Fruit fly (Drosophila melanogaster) whole organism, embryonic: Measurements from ENCODE around the gene Wdr33.

ENCODE experiments used
- CG10209 ChIP-seq: fragments of 200-800 bp; sonication (Bioruptor generic); optimal IDR thresholded peaks from 3 replicates; lab custom pipeline; 2017; ENCODE audit warnings: missing biosample characterization, mild to moderate bottlenecking, missing genetic modification characterization, missing genetic modification reagents
- CG10366 ChIP-seq: fragments of 200-800 bp; sonication (Bioruptor generic); IDR thresholded peaks from 2 replicates; pipeline ENCODE4 v1.3.6; 2022; ENCODE audit warnings: missing biosample characterization, missing genetic modification characterization
- CG10979 ChIP-seq: fragments of 200-800 bp; sonication (Bioruptor generic); optimal IDR thresholded peaks from 2 replicates; lab custom pipeline; 2018; ENCODE audit warnings: missing biosample characterization, mild to moderate bottlenecking, missing genetic modification characterization, moderate library complexity
- CG12219 ChIP-seq: fragments of 200-800 bp; sonication (Bioruptor generic); optimal IDR thresholded peaks from 3 replicates; lab custom pipeline; 2018; ENCODE audit warnings: missing biosample characterization, mild to moderate bottlenecking, missing genetic modification characterization
- CG1233 ChIP-seq: fragments of 200-800 bp; sonication (Bioruptor generic); optimal IDR thresholded peaks from 4 replicates; lab custom pipeline; 2018; ENCODE audit warnings: missing biosample characterization, mild to moderate bottlenecking, missing genetic modification characterization
- CG13894 ChIP-seq: fragments of 200-800 bp; sonication (Bioruptor generic); optimal IDR thresholded peaks from 3 replicates; lab custom pipeline; 2018; ENCODE audit warnings: missing biosample characterization, mild to moderate bottlenecking, missing genetic modification characterization, moderate library complexity
- CG14014 ChIP-seq: fragments of 200-800 bp; sonication (Bioruptor generic); IDR thresholded peaks from 2 replicates; pipeline ENCODE4 v1.3.6; 2022; ENCODE audit warnings: missing biosample characterization, missing genetic modification characterization
- CG14667 ChIP-seq: fragments of 200-800 bp; sonication (Bioruptor generic); IDR thresholded peaks from 2 replicates; pipeline ENCODE4 v1.3.6; 2022; ENCODE audit warnings: missing biosample characterization, missing genetic modification characterization
- CG15269 ChIP-seq: fragments of 200-800 bp; sonication (Bioruptor generic); optimal IDR thresholded peaks from 2 replicates; lab custom pipeline; 2018; ENCODE audit warnings: missing biosample characterization, mild to moderate bottlenecking, missing genetic modification characterization, moderate library complexity
- CG15601 ChIP-seq: fragments of 200-800 bp; sonication (Bioruptor generic); optimal IDR thresholded peaks from 3 replicates; lab custom pipeline; 2019; ENCODE audit warnings: missing biosample characterization, mild to moderate bottlenecking, missing genetic modification characterization, moderate library complexity
- CG17802 ChIP-seq: fragments of 200-800 bp; sonication (Bioruptor generic); optimal IDR thresholded peaks from 2 replicates; lab custom pipeline; 2018; ENCODE audit warnings: missing biosample characterization, mild to moderate bottlenecking, missing genetic modification characterization, moderate library complexity
- CG2129 ChIP-seq: fragments of 200-800 bp; sonication (Bioruptor generic); IDR thresholded peaks from 2 replicates; pipeline ENCODE4 v1.3.6; 2022; ENCODE audit warnings: missing biosample characterization, missing genetic modification characterization; ENCODE audit not compliant: partially characterized antibody
- CG34422 ChIP-seq: fragments of 200-800 bp; sonication (Bioruptor generic); IDR thresholded peaks from 3 replicates; pipeline ENCODE4 v1.3.6; 2022; ENCODE audit warnings: missing biosample characterization, missing genetic modification characterization
- CG4424 ChIP-seq: fragments of 200-800 bp; sonication (Bioruptor generic); optimal IDR thresholded peaks from 3 replicates; lab custom pipeline; 2016; ENCODE audit warnings: missing biosample characterization, missing genetic modification characterization
- CG7839 ChIP-seq: fragments of 200-800 bp; sonication (Bioruptor generic); optimal IDR thresholded peaks from 3 replicates; lab custom pipeline; 2018; ENCODE audit warnings: missing biosample characterization, mild to moderate bottlenecking, missing genetic modification characterization, moderate library complexity
- CG8281 ChIP-seq: fragments of 200-800 bp; sonication (Bioruptor generic); optimal IDR thresholded peaks from 2 replicates; lab custom pipeline; 2018; ENCODE audit warnings: missing biosample characterization, mild to moderate bottlenecking, missing genetic modification characterization, moderate library complexity
- CG8944 ChIP-seq: fragments of 200-800 bp; sonication (Bioruptor generic); optimal IDR thresholded peaks from 3 replicates; lab custom pipeline; 2016; ENCODE audit warnings: missing biosample characterization, missing genetic modification characterization
- CG9797 ChIP-seq: fragments of 200-800 bp; sonication (Bioruptor generic); optimal IDR thresholded peaks from 3 replicates; lab custom pipeline; 2018; ENCODE audit warnings: missing biosample characterization, mild to moderate bottlenecking, missing genetic modification characterization
- CoRest ChIP-seq: fragments of 200-800 bp; sonication (Bioruptor generic); optimal IDR thresholded peaks from 3 replicates; lab custom pipeline; 2018; ENCODE audit warnings: missing biosample characterization, mild to moderate bottlenecking, missing genetic modification characterization, moderate library complexity
- D ChIP-seq, 2 experiments: fragments of 200-800 bp in 1 of 2; fragments of >200 bp in 1 of 2; sonication (Bioruptor generic) in 1 of 2; optimal IDR thresholded peaks; 2 replicates in 1 of 2; 3 replicates in 1 of 2; lab custom pipeline; 2017; ENCODE audit warnings: mild to moderate bottlenecking in 1 of 2, missing biosample characterization in 1 of 2, missing genetic modification characterization in 1 of 2, missing genetic modification reagents in 1 of 2
- D19B ChIP-seq: fragments of 200-800 bp; sonication (Bioruptor generic); optimal IDR thresholded peaks from 2 replicates; lab custom pipeline; 2017; ENCODE audit warnings: missing biosample characterization, mild to moderate bottlenecking, missing genetic modification characterization
- Eip74EF ChIP-seq, 2 experiments: fragments of 200-800 bp in 1 of 2; fragments of >200 bp in 1 of 2; sonication (Bioruptor generic) in 1 of 2; optimal IDR thresholded peaks; 2 replicates each; lab custom pipeline; 2017 to 2019; ENCODE audit warnings: missing biosample characterization in 2 of 2, missing genetic modification characterization in 2 of 2, mild to moderate bottlenecking in 1 of 2, moderate library complexity in 1 of 2
- HLH54F ChIP-seq: fragments of 200-800 bp; sonication (Bioruptor generic); optimal IDR thresholded peaks from 3 replicates; lab custom pipeline; 2016; ENCODE audit warnings: missing biosample characterization, missing genetic modification characterization
- Hand ChIP-seq: fragments of 200-800 bp; sonication (Bioruptor generic); optimal IDR thresholded peaks from 2 replicates; lab custom pipeline; 2017; ENCODE audit warnings: mild to moderate bottlenecking, missing biosample characterization, missing genetic modification reagents, missing genetic modification characterization
- Hey ChIP-seq: fragments of 200-800 bp; sonication (Bioruptor generic); optimal IDR thresholded peaks from 3 replicates; lab custom pipeline; 2018; ENCODE audit warnings: missing biosample characterization, mild to moderate bottlenecking, missing genetic modification characterization
- MBD-R2 ChIP-seq: fragments of 200-800 bp; sonication (Bioruptor generic); IDR thresholded peaks from 2 replicates; pipeline ENCODE4 v1.3.6; 2022; ENCODE audit warnings: missing biosample characterization, missing genetic modification characterization
- Max ChIP-seq: fragments of 200-800 bp; sonication (Bioruptor generic); optimal IDR thresholded peaks from 2 replicates; lab custom pipeline; 2016; ENCODE audit warnings: missing biosample characterization, mild to moderate bottlenecking, missing genetic modification characterization
- Pdp1 ChIP-seq, 2 experiments: fragments of 200-800 bp; sonication (Bioruptor generic); optimal IDR thresholded peaks; 3 replicates each; lab custom pipeline; 2016; ENCODE audit warnings: missing biosample characterization in 2 of 2, missing genetic modification characterization in 2 of 2, mild to moderate bottlenecking in 1 of 2, moderate library complexity in 1 of 2
- Ravus ChIP-seq: fragments of 200-800 bp; sonication (Bioruptor generic); IDR thresholded peaks from 2 replicates; pipeline ENCODE4 v1.3.6; 2022; ENCODE audit warnings: missing biosample characterization, missing genetic modification characterization
- Side ChIP-seq: fragments of 200-800 bp; sonication (Bioruptor generic); optimal IDR thresholded peaks from 2 replicates; lab custom pipeline; 2016; ENCODE audit warnings: missing biosample characterization, missing genetic modification characterization
- Sox100B ChIP-seq: fragments of 200-800 bp; sonication (Bioruptor generic); optimal IDR thresholded peaks from 3 replicates; lab custom pipeline; 2018; ENCODE audit warnings: missing biosample characterization, mild to moderate bottlenecking, missing genetic modification characterization
- Sox102F ChIP-seq: fragments of 200-800 bp; sonication (Bioruptor generic); optimal IDR thresholded peaks from 2 replicates; lab custom pipeline; 2018; ENCODE audit warnings: missing biosample characterization, mild to moderate bottlenecking, missing genetic modification characterization, moderate library complexity
- ash1 ChIP-seq: fragments of 200-800 bp; sonication (Bioruptor generic); optimal IDR thresholded peaks from 2 replicates; lab custom pipeline; 2018; ENCODE audit warnings: missing biosample characterization, mild to moderate bottlenecking, missing genetic modification characterization
- ato ChIP-seq: fragments of 200-800 bp; sonication (Bioruptor generic); IDR thresholded peaks from 2 replicates; pipeline ENCODE4 v1.3.6; 2022; ENCODE audit warnings: missing biosample characterization, missing genetic modification characterization; ENCODE audit not compliant: partially characterized antibody
- bsh ChIP-seq, 2 experiments: fragments of 200-800 bp; sonication (Bioruptor generic); optimal IDR thresholded peaks; 2 replicates each; lab custom pipeline; 2017 to 2018; ENCODE audit warnings: mild to moderate bottlenecking in 2 of 2, missing biosample characterization in 2 of 2, missing genetic modification characterization in 2 of 2, moderate library complexity in 1 of 2
- cg ChIP-seq: fragments of 200-800 bp; sonication (Bioruptor generic); optimal IDR thresholded peaks from 3 replicates; lab custom pipeline; 2019; ENCODE audit warnings: missing biosample characterization, mild to moderate bottlenecking, missing genetic modification characterization, moderate library complexity
- crc ChIP-seq: fragments of 200-800 bp; sonication (Bioruptor generic); optimal IDR thresholded peaks from 2 replicates; lab custom pipeline; 2016; ENCODE audit warnings: missing biosample characterization, missing genetic modification characterization
- danr ChIP-seq: fragments of 200-800 bp; sonication (Bioruptor generic); IDR thresholded peaks from 2 replicates; pipeline ENCODE4 v1.3.6; 2022; ENCODE audit warnings: missing biosample characterization, missing genetic modification characterization
- fu2 ChIP-seq: fragments of 200-800 bp; sonication (Bioruptor generic); optimal IDR thresholded peaks from 2 replicates; lab custom pipeline; 2016; ENCODE audit warnings: missing biosample characterization, missing genetic modification characterization
- gem ChIP-seq: fragments of 200-800 bp; sonication (Bioruptor generic); optimal IDR thresholded peaks from 2 replicates; lab custom pipeline; 2019; ENCODE audit warnings: missing biosample characterization, mild to moderate bottlenecking, missing genetic modification characterization, moderate library complexity
- lab ChIP-seq: fragments of 200-800 bp; sonication (Bioruptor generic); optimal IDR thresholded peaks from 3 replicates; lab custom pipeline; 2017; ENCODE audit warnings: missing biosample characterization, missing genetic modification characterization, mild to moderate bottlenecking, moderate library complexity, missing genetic modification reagents
- sr ChIP-seq: fragments of 200-800 bp; sonication (Bioruptor generic); IDR thresholded peaks from 3 replicates; pipeline ENCODE4 v1.3.6; 2022; ENCODE audit warnings: missing biosample characterization, missing genetic modification characterization
- tna ChIP-seq: fragments of 200-800 bp; sonication (Bioruptor generic); IDR thresholded peaks from 2 replicates; pipeline ENCODE4 v1.3.6; 2022; ENCODE audit warnings: missing biosample characterization, missing genetic modification characterization; ENCODE audit not compliant: partially characterized antibody
- wdn ChIP-seq: fragments of 200-800 bp; sonication (Bioruptor generic); IDR thresholded peaks from 2 replicates; pipeline ENCODE4 v1.3.6; 2022; ENCODE audit warnings: missing biosample characterization, missing genetic modification characterization
- wek ChIP-seq: fragments of 200-800 bp; sonication (Bioruptor generic); optimal IDR thresholded peaks from 3 replicates; lab custom pipeline; 2018; ENCODE audit warnings: missing biosample characterization, mild to moderate bottlenecking, missing genetic modification characterization, moderate library complexity
- zf30C ChIP-seq: fragments of 200-800 bp; sonication (Bioruptor generic); optimal IDR thresholded peaks from 3 replicates; lab custom pipeline; 2018; ENCODE audit warnings: missing biosample characterization, mild to moderate bottlenecking, missing genetic modification characterization

Gene Wdr33

dm6 chr3R:5648569-5649476 is 11.6 kb upstream of the Wdr33 start, which contains the start of the genes MTA1-like and Sec23 (continued):
- no peak for TF ChIP-seq Eip74EF (GFP tag; optimal IDR thresholded peaks at IDR 0.05; lab: Kevin White, UChicago)
- TF ChIP-seq Sox100B (GFP tag; lab: Kevin White, UChicago), result peak; percentile 67
- TF ChIP-seq MBD-R2 (GFP tag; lab: Robert Waterston, UW), result peak; percentile 22; the same call in 1 of the 2 replicates
- peak; percentile 68 for TF ChIP-seq CG7839 (tag; lab: Kevin White, UChicago)
- TF ChIP-seq CG34422 (GFP tag; lab: Robert Waterston, UW), result 0 out of 3 replicates have a peak, but pooled peaks have one; percentile 52
- TF ChIP-seq CG2129 (GFP tag; lab: Robert Waterston, UW), result peak; percentile 86
- peak; percentile 38 for TF ChIP-seq HLH54F (GFP tag; lab: Kevin White, UChicago)
- TF ChIP-seq CG8944 (GFP tag; lab: Kevin White, UChicago), result no peak
- TF ChIP-seq Pdp1 (GFP tag; optimal IDR thresholded peaks at IDR 0.05; lab: Kevin White, UChicago), result peak in 1 of 2 experiments; percentile 22
- peak; percentile 41 for TF ChIP-seq CG10209 (GFP tag; lab: Kevin White, UChicago)
- peak; percentile 37 for TF ChIP-seq CG10979 (tag; lab: Kevin White, UChicago)
- TF ChIP-seq gem (tag; lab: Kevin White, UChicago), result peak; percentile 76
- peak; percentile 35 for TF ChIP-seq CG9797 (GFP tag; lab: Kevin White, UChicago)
- TF ChIP-seq D (optimal IDR thresholded peaks at IDR 0.05; lab: Kevin White, UChicago), result no peak
- TF ChIP-seq D (GFP tag; optimal IDR thresholded peaks at IDR 0.05; lab: Kevin White, UChicago), result peak; percentile 18
- TF ChIP-seq tna (GFP tag; lab: Robert Waterston, UW), result peak; percentile 80
- TF ChIP-seq bsh (GFP tag; optimal IDR thresholded peaks at IDR 0.05; lab: Kevin White, UChicago), result no peak
- TF ChIP-seq Side, result no peak
- TF ChIP-seq sr (GFP tag; lab: Robert Waterston, UW), result no peak
- TF ChIP-seq wdn (GFP tag; lab: Robert Waterston, UW), result no peak
- TF ChIP-seq Ravus (GFP tag; lab: Robert Waterston, UW), result no peak
- TF ChIP-seq Hey (tag; lab: Kevin White, UChicago), result no peak
- TF ChIP-seq CG10366, result no peak; the same call in 1 of the 2 replicates
- peak; percentile 50 for TF ChIP-seq Max
- TF ChIP-seq CG14014 (GFP tag; lab: Robert Waterston, UW), result no peak
- peak; percentile 37 for TF ChIP-seq CG13894 (tag; lab: Kevin White, UChicago)
- TF ChIP-seq D19B (GFP tag; lab: Kevin White, UChicago), result peak; percentile 18
- TF ChIP-seq ato (GFP tag; lab: Robert Waterston, UW), result peak; percentile 76
- no peak for TF ChIP-seq ash1
- no peak for TF ChIP-seq Sox102F (GFP tag; lab: Kevin White, UChicago)
- TF ChIP-seq CG12219, result no peak
- TF ChIP-seq CG15269 (tag; lab: Kevin White, UChicago), result peak; percentile 43
- TF ChIP-seq Hand (GFP tag; lab: Kevin White, UChicago), result no peak
- no peak for TF ChIP-seq CG14667 (GFP tag; lab: Robert Waterston, UW)
- TF ChIP-seq wek (GFP tag; lab: Kevin White, UChicago), result no peak
- peak; percentile 27 for TF ChIP-seq CG17802
- peak; percentile 64 for TF ChIP-seq CG15601 (tag; lab: Kevin White, UChicago)
- peak; percentile 56 for TF ChIP-seq CG4424
- TF ChIP-seq danr, result no peak; the same call in 1 of the 2 replicates
- peak; percentile 36 for TF ChIP-seq lab (GFP tag; lab: Kevin White, UChicago)
- no peak for TF ChIP-seq cg (GFP tag; lab: Kevin White, UChicago)
- TF ChIP-seq zf30C (GFP tag; lab: Kevin White, UChicago), result no peak
- no peak for TF ChIP-seq CG1233 (GFP tag; lab: Kevin White, UChicago)
- TF ChIP-seq CG8281, result no peak
- no peak for TF ChIP-seq crc (GFP tag; lab: Kevin White, UChicago)
- TF ChIP-seq CoRest, result peak; percentile 78
- peak; percentile 12 for TF ChIP-seq fu2 (GFP tag; lab: Kevin White, UChicago)
